Worm (Caenorhabditis elegans) whole organism, L4 larva: ENCODE measurements around the gene F01D5.8.

ENCODE experiments used
- D1046.2 ChIP-seq: fragments of 200-800 bp; sonication (Bioruptor generic); IDR thresholded peaks from 2 replicates; pipeline ENCODE4 v1.3.6; 2022; ENCODE audit warnings: missing genetic modification characterization, missing compliant biosample characterization
- F26F4.8 ChIP-seq: fragments of 200-800 bp; sonication (Bioruptor generic); conservative IDR thresholded peaks from 2 replicates; pipeline ENCODE4 v1.3.6; 2022; ENCODE audit warnings: missing genetic modification characterization, missing compliant biosample characterization
- R02D3.7 ChIP-seq: fragments of 150-350 bp; sonication (generic microtip); optimal IDR thresholded peaks from 3 replicates; lab custom pipeline; 2014; ENCODE audit warnings: missing biosample characterization, missing genetic modification characterization
- Y48G9A.11 ChIP-seq: fragments of 200-800 bp; sonication (Bioruptor generic); IDR thresholded peaks from 2 replicates; pipeline ENCODE4 v1.3.6; 2022; ENCODE audit warnings: missing genetic modification reagents, missing genetic modification characterization, missing compliant biosample characterization
- Y5F2A.4 ChIP-seq: fragments of 200-800 bp; sonication (Bioruptor generic); optimal IDR thresholded peaks from 2 replicates; lab custom pipeline; 2018; ENCODE audit warnings: mild to moderate bottlenecking, missing genetic modification characterization, missing compliant biosample characterization
- ZK546.5 ChIP-seq, 2 experiments: sonication (generic microtip); optimal IDR thresholded peaks; 2 replicates each; lab custom pipeline; 2017; ENCODE audit warnings: missing biosample characterization in 2 of 2, missing genetic modification characterization in 2 of 2
- aly-2 ChIP-seq: sonication (generic microtip); optimal IDR thresholded peaks from 2 replicates; lab custom pipeline; 2018; ENCODE audit warnings: missing biosample characterization, missing genetic modification characterization
- ama-1 ChIP-seq: fragments of 150-350 bp; optimal IDR thresholded peaks from 2 replicates; lab custom pipeline; 2014; ENCODE audit warnings: inconsistent platforms, mixed read lengths
- arid-1 ChIP-seq: fragments of 200-800 bp; sonication (Bioruptor generic); conservative IDR thresholded peaks from 2 replicates; pipeline ENCODE4 v1.3.6; 2022; ENCODE audit warnings: missing genetic modification reagents, missing genetic modification characterization, missing compliant biosample characterization
- attf-4 ChIP-seq: sonication (generic microtip); optimal IDR thresholded peaks from 3 replicates; lab custom pipeline; 2017; ENCODE audit warnings: missing biosample characterization, missing genetic modification characterization
- ceh-20 ChIP-seq: fragments of 200-800 bp; sonication (Bioruptor generic); IDR thresholded peaks from 2 replicates; pipeline ENCODE4 v1.3.6; 2022; ENCODE audit warnings: missing genetic modification reagents, missing genetic modification characterization, missing compliant biosample characterization
- daf-16 ChIP-seq, 3 experiments: sonication (generic microtip); optimal IDR thresholded peaks; 2 replicates each; lab custom pipeline; 2016 to 2017; ENCODE audit warnings: missing genetic modification characterization in 3 of 3, missing genetic modification reagents in 3 of 3, mild to moderate bottlenecking in 2 of 3, missing compliant biosample characterization in 2 of 3, missing biosample characterization in 1 of 3, moderate library complexity in 1 of 3
- daf-19 ChIP-seq: fragments of 200-800 bp; sonication (Bioruptor generic); conservative IDR thresholded peaks from 2 replicates; pipeline ENCODE4 v1.3.6; 2022; ENCODE audit warnings: missing genetic modification characterization, missing compliant biosample characterization
- dmd-6 ChIP-seq: fragments of 200-800 bp; sonication (Bioruptor generic); IDR thresholded peaks from 2 replicates; pipeline ENCODE4 v1.3.6; 2022; ENCODE audit warnings: missing genetic modification reagents, missing genetic modification characterization, missing compliant biosample characterization
- dve-1 ChIP-seq: sonication (generic microtip); optimal IDR thresholded peaks from 2 replicates; lab custom pipeline; 2017; ENCODE audit warnings: antibody characterized with exemption, mild to moderate bottlenecking, missing genetic modification characterization, missing compliant biosample characterization; ENCODE audit not compliant: insufficient read depth
- hif-1 ChIP-seq, 2 experiments: sonication (generic microtip); optimal IDR thresholded peaks; 2 replicates each; lab custom pipeline; 2016 to 2017; ENCODE audit warnings: missing compliant biosample characterization in 2 of 2, missing genetic modification characterization in 2 of 2, missing genetic modification reagents in 2 of 2, missing genotype in 2 of 2, mild to moderate bottlenecking in 1 of 2
- hlh-11 ChIP-seq: fragments of 200-800 bp; sonication (Bioruptor generic); optimal IDR thresholded peaks from 2 replicates; lab custom pipeline; 2018; ENCODE audit warnings: mild to moderate bottlenecking, missing genetic modification characterization, missing compliant biosample characterization
- hlh-30 ChIP-seq: sonication (generic microtip); optimal IDR thresholded peaks from 2 replicates; lab custom pipeline; 2017; ENCODE audit warnings: antibody characterized with exemption, mild to moderate bottlenecking, missing genetic modification characterization, missing compliant biosample characterization; ENCODE audit not compliant: insufficient read depth
- lin-1 ChIP-seq: fragments of 200-800 bp; sonication (Bioruptor generic); IDR thresholded peaks from 2 replicates; pipeline ENCODE4 v1.3.6; 2022; ENCODE audit warnings: missing genetic modification reagents, missing genetic modification characterization, missing compliant biosample characterization
- lin-13 ChIP-seq: fragments of 150-350 bp; optimal IDR thresholded peaks from 2 replicates; lab custom pipeline; 2014; ENCODE audit warnings: missing biosample characterization, missing genetic modification reagents, missing genetic modification characterization
- lin-29 ChIP-seq: fragments of 200-800 bp; sonication (Bioruptor generic); IDR thresholded peaks from 2 replicates; pipeline ENCODE4 v1.3.6; 2022; ENCODE audit warnings: missing genetic modification reagents, missing genetic modification characterization, missing compliant biosample characterization
- lin-39 ChIP-seq: fragments of 150-350 bp; optimal IDR thresholded peaks from 2 replicates; lab custom pipeline; 2014; ENCODE audit warnings: missing biosample characterization, missing genetic modification reagents, missing genetic modification characterization
- madf-9 ChIP-seq: fragments of 200-800 bp; sonication (Bioruptor generic); conservative IDR thresholded peaks from 2 replicates; pipeline ENCODE4 v1.3.6; 2022; ENCODE audit warnings: missing genetic modification reagents, missing genetic modification characterization, missing compliant biosample characterization
- mdl-1 ChIP-seq, 2 experiments: fragments of 150-350 bp in 1 of 2; sonication (generic microtip) in 1 of 2; optimal IDR thresholded peaks; 2 replicates each; lab custom pipeline; 2014 to 2017; ENCODE audit warnings: missing biosample characterization in 2 of 2, missing genetic modification characterization in 2 of 2
- mdt-29 ChIP-seq: fragments of 200-800 bp; sonication (Bioruptor generic); IDR thresholded peaks from 2 replicates; pipeline ENCODE4 v1.3.6; 2022; ENCODE audit warnings: missing genetic modification reagents, missing genetic modification characterization, missing compliant biosample characterization
- mxl-2 ChIP-seq: fragments of 200-800 bp; sonication (Bioruptor generic); conservative IDR thresholded peaks from 2 replicates; pipeline ENCODE4 v1.3.6; 2022; ENCODE audit warnings: missing genetic modification reagents, missing genetic modification characterization, missing compliant biosample characterization
- mxl-3 ChIP-seq: fragments of 200-800 bp; sonication (Bioruptor generic); optimal IDR thresholded peaks from 2 replicates; lab custom pipeline; 2018; ENCODE audit warnings: mild to moderate bottlenecking, missing genetic modification characterization, missing compliant biosample characterization
- nhr-237 ChIP-seq: sonication (generic microtip); optimal IDR thresholded peaks from 2 replicates; lab custom pipeline; 2017; ENCODE audit warnings: missing biosample characterization, missing genetic modification characterization
- nhr-41 ChIP-seq: fragments of 200-800 bp; sonication (Bioruptor generic); IDR thresholded peaks from 2 replicates; pipeline ENCODE4 v1.3.6; 2022; ENCODE audit warnings: missing genetic modification reagents, missing genetic modification characterization, missing compliant biosample characterization
- nhr-42 ChIP-seq: fragments of 200-800 bp; sonication (Bioruptor generic); IDR thresholded peaks from 2 replicates; pipeline ENCODE4 v1.3.6; 2022; ENCODE audit warnings: missing genetic modification characterization, missing compliant biosample characterization
- nhr-48 ChIP-seq: sonication (generic microtip); optimal IDR thresholded peaks from 2 replicates; lab custom pipeline; 2016; ENCODE audit warnings: mild to moderate bottlenecking, missing genetic modification characterization, missing compliant biosample characterization
- nhr-6 ChIP-seq: fragments of 150-350 bp; optimal IDR thresholded peaks from 2 replicates; lab custom pipeline; 2014; ENCODE audit warnings: missing biosample characterization, missing genetic modification characterization
- pha-4 ChIP-seq, 2 experiments: fragments of 150-350 bp in 1 of 2; fragments of 200-800 bp in 1 of 2; sonication (Bioruptor generic) in 1 of 2; IDR thresholded peaks in 1 of 2; optimal IDR thresholded peaks in 1 of 2; 2 replicates each; pipeline versions ENCODE4 v1.3.6 to Lab custom; 2014 to 2022; ENCODE audit warnings: missing genetic modification characterization in 2 of 2, missing genetic modification reagents in 2 of 2, missing biosample characterization in 1 of 2, missing compliant biosample characterization in 1 of 2
- php-3 ChIP-seq: fragments of 200-800 bp; sonication (Bioruptor generic); IDR thresholded peaks from 2 replicates; pipeline ENCODE4 v1.3.6; 2022; ENCODE audit warnings: missing genetic modification reagents, missing genetic modification characterization, missing compliant biosample characterization
- pqm-1 ChIP-seq: sonication (generic microtip); optimal IDR thresholded peaks from 2 replicates; lab custom pipeline; 2017; ENCODE audit warnings: missing biosample characterization, missing genetic modification characterization
- set-16 ChIP-seq: fragments of 200-800 bp; sonication (Bioruptor generic); IDR thresholded peaks from 2 replicates; pipeline ENCODE4 v1.3.6; 2022; ENCODE audit warnings: missing genetic modification reagents, missing genetic modification characterization, missing compliant biosample characterization
- snpc-4 ChIP-seq: fragments of 150-350 bp; optimal IDR thresholded peaks from 2 replicates; lab custom pipeline; 2014; ENCODE audit warnings: missing biosample characterization, missing genetic modification characterization
- tra-1 ChIP-seq: fragments of 200-800 bp; sonication (Bioruptor generic); IDR thresholded peaks from 2 replicates; pipeline ENCODE4 v1.3.6; 2022; ENCODE audit warnings: missing genetic modification reagents, missing genetic modification characterization, missing compliant biosample characterization
- unc-39 ChIP-seq: sonication (generic microtip); optimal IDR thresholded peaks from 2 replicates; lab custom pipeline; 2017; ENCODE audit warnings: missing biosample characterization, missing genetic modification characterization
- unc-62 ChIP-seq, 3 experiments: fragments of 150-350 bp in 1 of 3; sonication (generic microtip); optimal IDR thresholded peaks in 2 of 3; peaks in 1 of 3; 1 replicate in 1 of 3; 2 replicates in 2 of 3; lab custom pipeline; 2014 to 2017; ENCODE audit warnings: missing biosample characterization in 3 of 3, missing genetic modification characterization in 3 of 3, missing genetic modification reagents in 3 of 3, missing genotype in 1 of 3
- vab-7 ChIP-seq: fragments of 200-800 bp; sonication (Bioruptor generic); IDR thresholded peaks from 2 replicates; pipeline ENCODE4 v1.3.6; 2022; ENCODE audit warnings: missing genetic modification reagents, missing genetic modification characterization, missing compliant biosample characterization
- zfp-2 ChIP-seq: sonication (generic microtip); optimal IDR thresholded peaks from 2 replicates; lab custom pipeline; 2016; ENCODE audit warnings: mild to moderate bottlenecking, missing genetic modification characterization, missing compliant biosample characterization
- zfp-3 ChIP-seq: fragments of 200-800 bp; sonication (Bioruptor generic); conservative IDR thresholded peaks from 2 replicates; pipeline ENCODE4 v1.3.6; 2022; ENCODE audit warnings: missing genetic modification reagents, missing genetic modification characterization, missing compliant biosample characterization
- zip-2 ChIP-seq: fragments of 150-350 bp; optimal IDR thresholded peaks from 2 replicates; lab custom pipeline; 2014; ENCODE audit warnings: missing biosample characterization, missing genetic modification characterization

F01D5.8 gene

ce11 chrII:13973514-13973913, 37.0 kb upstream of the F01D5.8 start, which contains the start of gene Y39G8B.1 (continued):
- TF ChIP-seq dmd-6 (GFP tag; lab: Robert Waterston, UW) (0 out of 2 replicates have a peak, but pooled peaks have one; percentile 19), nhr-237 (tag; lab: Kevin White, UChicago) (no peak), pqm-1 (tag; lab: Kevin White, UChicago) (peak; percentile 5)

- TF ChIP-seq tra-1 (GFP tag; lab: Robert Waterston, UW) (0 out of 2 replicates have a peak, but pooled peaks have one; percentile 4), nhr-42 (GFP tag; lab: Robert Waterston, UW) (0 out of 2 replicates have a peak, but pooled peaks have one; percentile 19), Y48G9A.11 (GFP tag; lab: Robert Waterston, UW) (no peak), zfp-3 (GFP tag; lab: Robert Waterston, UW) (no peak), nhr-41 (GFP tag; lab: Robert Waterston, UW) (no peak)
These were observed 36.4 kb upstream of the F01D5.8 start for ce11 chrII:13974136-13974535.

- TF ChIP-seq ama-1 (lab: Kevin White, UChicago) (no peak), dve-1 (peak; percentile 89), D1046.2 (GFP tag; lab: Robert Waterston, UW) (0 out of 2 replicates have a peak, but pooled peaks have one; percentile 40), php-3 (GFP tag; lab: Robert Waterston, UW) (no peak), ceh-20 (GFP tag; lab: Robert Waterston, UW) (peak; percentile 73; the same call in 1 of the 2 replicates), madf-9 (GFP tag; lab: Robert Waterston, UW) (peak; percentile 57; the same call in 1 of the 2 replicates), mdl-1 (tag; optimal IDR thresholded peaks at IDR 0.05; lab: Kevin White, UChicago) (peak in 1 of 2 experiments; percentile 54), hlh-30 (tag; lab: Kevin White, UChicago) (peak; percentile 72), hlh-11 (tag; lab: Kevin White, UChicago) (peak; percentile 81), nhr-237 (tag; lab: Kevin White, UChicago) (no peak), lin-29 (GFP tag; lab: Robert Waterston, UW) (peak; percentile 37; the same call in 1 of the 2 replicates), lin-1 (GFP tag; lab: Robert Waterston, UW) (0 out of 2 replicates have a peak, but pooled peaks have one; percentile 16), aly-2 (no peak), pha-4 (GFP tag; IDR thresholded peaks at IDR 0.05; lab: Robert Waterston, UW) (no peak), pha-4 (tag; optimal IDR thresholded peaks at IDR 0.05; lab: Kevin White, UChicago) (peak; percentile 4), lin-13 (peak; percentile 86), unc-62 (GFP tag; optimal IDR thresholded peaks at IDR 0.05 in 1 of 2; lab: Kevin White, UChicago) (peak in 1 of 2 experiments; percentile 97), unc-62 (tag; optimal IDR thresholded peaks at IDR 0.05; lab: Kevin White, UChicago) (no peak), lin-39 (tag; lab: Kevin White, UChicago) (no peak), dmd-6 (GFP tag; lab: Robert Waterston, UW) (peak; percentile 72), vab-7 (GFP tag; lab: Robert Waterston, UW) (no peak), snpc-4 (tag; lab: Kevin White, UChicago) (no peak), Y5F2A.4 (GFP tag; lab: Kevin White, UChicago) (no peak), hif-1 (tag; optimal IDR thresholded peaks at IDR 0.05; lab: Kevin White, UChicago) (peak in 1 of 2 experiments; percentile 73), arid-1 (no peak), R02D3.7 (tag; lab: Kevin White, UChicago) (no peak), mxl-3 (peak; percentile 76), nhr-48 (tag; lab: Kevin White, UChicago) (no peak), daf-16 (GFP tag; optimal IDR thresholded peaks at IDR 0.05; lab: Kevin White, UChicago) (no peak), daf-16 (tag; optimal IDR thresholded peaks at IDR 0.05; lab: Kevin White, UChicago) (peak; percentile 71), mxl-2 (no peak), attf-4 (tag; lab: Kevin White, UChicago) (no peak), F26F4.8 (GFP tag; lab: Robert Waterston, UW) (no peak), mdt-29 (GFP tag; lab: Robert Waterston, UW) (no peak), daf-19 (GFP tag; lab: Robert Waterston, UW) (no peak), zip-2 (tag; lab: Kevin White, UChicago) (no peak), set-16 (no peak), nhr-41 (GFP tag; lab: Robert Waterston, UW) (no peak), unc-39 (no peak), zfp-2 (tag; lab: Kevin White, UChicago) (peak; percentile 14), zfp-3 (GFP tag; lab: Robert Waterston, UW) (peak; percentile 56; the same call in 1 of the 2 replicates), nhr-6 (peak; percentile 74), ZK546.5 (tag; optimal IDR thresholded peaks at IDR 0.05; lab: Kevin White, UChicago) (no peak)
These were observed 34.3 kb upstream of the F01D5.8 start, which contains the start of gene Y39G8B.2 for ce11 chrII:13976161-13976560. TSS of gene Y39G8B.2 (minus strand) at chrII:13976221.
